Worm (Caenorhabditis elegans): ENCODE measurements around the gene idhb-1.
A peak's percentile ranks its signal among the peaks of the same experiment; 100 is the strongest.

Gene idhb-1

DNA sequence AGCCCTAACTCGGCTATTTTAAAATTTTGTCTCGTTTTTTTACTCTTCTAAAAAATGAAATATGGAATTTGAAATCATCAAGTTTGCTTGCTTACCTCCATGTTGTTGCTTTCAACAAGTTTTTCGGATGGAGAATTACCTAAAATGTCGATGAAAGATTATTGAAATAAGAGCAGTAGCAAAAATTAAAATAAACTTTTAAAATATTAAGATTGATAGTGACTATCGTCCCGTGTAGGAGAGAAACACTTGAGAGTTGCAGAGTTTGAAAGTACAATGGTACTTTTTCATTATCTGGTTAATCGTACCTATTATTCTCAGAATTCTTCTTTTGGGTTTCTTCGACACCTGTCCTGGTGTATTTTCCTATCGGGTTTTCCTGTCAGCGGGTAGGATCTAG is 16.9 kb downstream of the idhb-1 start, which contains the start of gene ceh-90:
Gene ceh-90, minus strand, starts transcription at position 101 of the 400 bp plus-strand sequence.
- TF ChIP-seq zag-1 (tag; optimal IDR thresholded peaks at IDR 0.05) (no peak), Y105C5A.15 (GFP tag; IDR thresholded peaks at IDR 0.05) (no peak), F26F4.8 (GFP tag; conservative IDR thresholded peaks at IDR 0.05) (no peak), rbr-2 (tag; optimal IDR thresholded peaks at IDR 0.05) (no peak), vab-7 (GFP tag; IDR thresholded peaks at IDR 0.05) (no peak), arid-1 (GFP tag; conservative IDR thresholded peaks at IDR 0.05) (no peak), dmd-6 (GFP tag; IDR thresholded peaks at IDR 0.05) (no peak), nhr-10 (tag; optimal IDR thresholded peaks at IDR 0.05) (no peak), php-3 (GFP tag; IDR thresholded peaks at IDR 0.05) (no peak), lsy-2 (tag; optimal IDR thresholded peaks at IDR 0.05) (no peak), nhr-25 (tag; optimal IDR thresholded peaks at IDR 0.05; ENCODE audit: borderline replicate concordance, insufficient read depth) (no peak)

DNA sequence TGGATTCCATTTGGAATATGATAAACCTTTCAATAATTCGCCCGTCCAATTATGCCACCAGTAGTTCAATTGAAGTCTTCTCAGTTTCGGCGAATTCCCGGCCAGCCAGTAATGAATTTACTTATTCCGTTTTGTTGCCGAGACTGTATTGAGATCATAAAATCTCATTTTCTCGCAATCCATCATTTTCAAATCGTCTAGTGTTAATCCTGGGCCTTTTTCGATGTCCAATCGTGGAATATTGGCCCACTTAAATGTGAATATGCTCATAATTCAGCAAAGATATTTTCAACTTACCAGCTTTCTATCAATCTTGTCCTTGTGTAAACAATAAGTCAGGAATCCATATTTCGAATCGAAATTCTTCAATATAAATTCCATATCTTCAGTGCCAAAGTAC is 21.2 kb downstream of the idhb-1 start:
- no peak for TF ChIP-seq madf-5 (GFP tag; IDR thresholded peaks at IDR 0.05)
- peak in 1 of 2 experiments; percentile 90 for TF ChIP-seq unc-62 (GFP tag; optimal IDR thresholded peaks at IDR 0.05 in 1 of 2)
- no peak for TF ChIP-seq unc-62 (tag; optimal IDR thresholded peaks at IDR 0.05)

DNA sequence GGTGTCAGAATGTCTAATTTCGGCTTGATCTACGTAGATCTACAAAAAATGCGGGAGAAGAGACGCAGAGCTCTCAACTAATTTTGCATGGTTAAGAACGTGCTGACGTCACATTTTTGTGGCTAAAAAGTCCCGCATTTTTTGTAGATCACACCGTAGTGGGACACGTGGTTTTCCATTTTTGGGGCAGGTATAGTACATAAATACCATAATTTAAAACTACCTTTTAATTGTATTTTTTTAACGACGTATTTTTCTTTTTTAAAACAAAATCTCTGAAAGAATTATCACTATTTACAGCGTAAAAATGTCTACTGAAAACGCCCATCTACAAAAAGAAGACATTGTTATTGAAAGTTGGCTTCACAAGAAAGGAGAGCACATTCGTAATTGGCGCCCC is 26.5 kb downstream of the idhb-1 start, which contains the start of gene akt-2:
Gene akt-2, plus strand, starts transcription at position 301 of the 400 bp plus-strand sequence.
- TF ChIP-seq tag-97 (GFP tag; IDR thresholded peaks at IDR 0.05) (no peak), zip-11 (GFP tag; IDR thresholded peaks at IDR 0.05) (no peak), ceh-44 (GFP tag; IDR thresholded peaks at IDR 0.05) (no peak), ctbp-1 (GFP tag; IDR thresholded peaks at IDR 0.05) (no peak), dpl-1 (GFP tag; optimal IDR thresholded peaks at IDR 0.05) (no peak), zfp-3 (GFP tag; conservative IDR thresholded peaks at IDR 0.05) (no peak), lin-29 (GFP tag; IDR thresholded peaks at IDR 0.05) (no peak), nhr-102 (tag; optimal IDR thresholded peaks at IDR 0.05) (no peak), pqm-1 (tag; optimal IDR thresholded peaks at IDR 0.05) (no peak), lsy-2 (tag; optimal IDR thresholded peaks at IDR 0.05) (no peak), madf-9 (GFP tag; conservative IDR thresholded peaks at IDR 0.05) (no peak), hlh-30 (tag; optimal IDR thresholded peaks at IDR 0.05; ENCODE audit: insufficient read depth) (no peak), dve-1 (tag; optimal IDR thresholded peaks at IDR 0.05; ENCODE audit: insufficient read depth) (no peak), mep-1 (tag; optimal IDR thresholded peaks at IDR 0.05) (no peak), hlh-11 (tag; optimal IDR thresholded peaks at IDR 0.05) (no peak)

DNA sequence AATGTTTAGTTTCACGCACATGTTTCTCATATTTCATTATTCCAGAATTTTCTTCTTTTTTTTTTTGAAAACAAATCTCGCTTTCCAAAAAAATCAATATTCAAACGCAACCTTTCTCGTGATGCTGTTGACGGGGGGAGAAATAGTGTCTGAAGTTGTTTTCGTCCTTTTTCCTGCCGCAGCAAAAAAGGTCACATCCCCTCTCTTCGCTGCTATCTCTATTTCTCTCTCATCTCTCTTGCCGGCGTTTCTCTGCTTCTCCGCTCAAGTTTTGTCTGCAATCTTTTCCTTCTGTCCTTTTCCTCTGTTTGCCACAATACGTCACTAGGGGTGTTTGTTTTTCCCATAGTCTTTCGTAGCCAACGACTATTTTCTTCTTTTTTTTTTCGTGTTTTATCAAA is 27.1 kb downstream of the idhb-1 start:
- TF ChIP-seq T20F7.1 (GFP tag; optimal IDR thresholded peaks at IDR 0.05) (peak; percentile 48), rbr-2 (tag; optimal IDR thresholded peaks at IDR 0.05) (peak; percentile 80), ces-1 (GFP tag; optimal IDR thresholded peaks at IDR 0.05) (no peak), ama-1 (optimal IDR thresholded peaks at IDR 0.05) (no peak), zfp-3 (GFP tag; conservative IDR thresholded peaks at IDR 0.05) (no peak), ceh-20 (GFP tag; IDR thresholded peaks at IDR 0.05) (0 out of 2 replicates have a peak, but pooled peaks have one; percentile 37), lin-1 (GFP tag; IDR thresholded peaks at IDR 0.05) (0 out of 2 replicates have a peak, but pooled peaks have one; percentile 30), dmd-9 (GFP tag; IDR thresholded peaks at IDR 0.05) (no peak), nhr-111 (GFP tag; optimal IDR thresholded peaks at IDR 0.05) (no peak), sdz-12 (GFP tag; optimal IDR thresholded peaks at IDR 0.05) (no peak), aha-1 (tag) (peak; percentile 18), arid-1 (GFP tag; conservative IDR thresholded peaks at IDR 0.05) (no peak), hlh-30 (tag; optimal IDR thresholded peaks at IDR 0.05; ENCODE audit: insufficient read depth) (peak; percentile 96), D1046.2 (GFP tag; IDR thresholded peaks at IDR 0.05) (no peak), Y105C5A.15 (GFP tag; IDR thresholded peaks at IDR 0.05) (no peak), lsy-2 (tag; optimal IDR thresholded peaks at IDR 0.05) (peak; percentile 44 to 75), lin-15B (tag; optimal IDR thresholded peaks at IDR 0.05) (no peak), spr-1 (tag; optimal IDR thresholded peaks at IDR 0.05) (no peak), F49E8.2 (tag; optimal IDR thresholded peaks at IDR 0.05; ENCODE audit: borderline replicate concordance) (no peak), gei-8 (GFP tag; optimal IDR thresholded peaks at IDR 0.05) (no peak), ztf-11 (tag; optimal IDR thresholded peaks at IDR 0.05) (no peak), mxl-3 (GFP tag; optimal IDR thresholded peaks at IDR 0.05) (peak; percentile 44), saeg-2 (GFP tag; IDR thresholded peaks at IDR 0.05) (no peak), Y75B8A.6 (GFP tag; IDR thresholded peaks at IDR 0.05) (no peak), nhr-102 (tag; optimal IDR thresholded peaks at IDR 0.05) (peak; percentile 22)

All from whole organism, L4 larva.